Worm (Caenorhabditis elegans) whole organism, mixed stage, embryonic: ENCODE measurements around the gene T19C3.3.

Experiments used
- blmp-1 ChIP-seq: fragments of 150-350 bp; optimal IDR thresholded peaks from 2 replicates; lab custom pipeline; 2014; ENCODE audit warnings: missing biosample characterization, missing genetic modification characterization
- ceh-83 ChIP-seq: fragments of 200-800 bp; sonication (Bioruptor generic); optimal IDR thresholded peaks from 2 replicates; lab custom pipeline; 2018; ENCODE audit warnings: mild to moderate bottlenecking, missing genetic modification characterization, missing compliant biosample characterization
- drap-1 ChIP-seq: fragments of 200-800 bp; sonication (Bioruptor generic); optimal IDR thresholded peaks from 3 replicates; lab custom pipeline; 2018; ENCODE audit warnings: mild to moderate bottlenecking, missing genetic modification characterization, missing compliant biosample characterization
- elt-3 ChIP-seq: fragments of 150-350 bp; optimal IDR thresholded peaks from 2 replicates; lab custom pipeline; 2014; ENCODE audit warnings: missing biosample characterization, missing genetic modification characterization
- hlh-1 ChIP-seq: fragments of 150-350 bp; optimal IDR thresholded peaks from 2 replicates; lab custom pipeline; 2014; ENCODE audit warnings: missing biosample characterization, missing genetic modification reagents, missing genetic modification characterization
- lsy-2 ChIP-seq: fragments of 150-350 bp; optimal IDR thresholded peaks from 2 replicates; lab custom pipeline; 2014; ENCODE audit warnings: missing biosample characterization, missing genetic modification characterization
- mep-1 ChIP-seq: fragments of 150-350 bp; optimal IDR thresholded peaks from 2 replicates; lab custom pipeline; 2017; ENCODE audit warnings: missing biosample characterization, missing genetic modification reagents, missing genetic modification characterization, inconsistent platforms
- nhr-12 ChIP-seq: fragments of 150-350 bp; optimal IDR thresholded peaks from 2 replicates; lab custom pipeline; 2014; ENCODE audit warnings: missing biosample characterization, missing genetic modification characterization
- nhr-237 ChIP-seq: fragments of 150-350 bp; optimal IDR thresholded peaks from 2 replicates; lab custom pipeline; 2014; ENCODE audit warnings: missing biosample characterization, missing genetic modification characterization
- nhr-76 ChIP-seq: sonication (generic microtip); optimal IDR thresholded peaks from 2 replicates; lab custom pipeline; 2017; ENCODE audit warnings: missing biosample characterization, missing genetic modification characterization
- pha-4 ChIP-seq: fragments of 150-350 bp; optimal IDR thresholded peaks from 2 replicates; lab custom pipeline; 2018; ENCODE audit warnings: missing biosample characterization, missing genetic modification reagents, missing genetic modification characterization
- snpc-4 ChIP-seq: fragments of 150-350 bp; optimal IDR thresholded peaks from 2 replicates; lab custom pipeline; 2014; ENCODE audit warnings: missing biosample characterization, missing genetic modification characterization
- sptf-1 ChIP-seq: sonication (generic microtip); optimal IDR thresholded peaks from 2 replicates; lab custom pipeline; 2017; ENCODE audit warnings: mild to moderate bottlenecking, missing genetic modification characterization, moderate library complexity, missing compliant biosample characterization
- unc-62 ChIP-seq: fragments of 150-350 bp; optimal IDR thresholded peaks from 2 replicates; lab custom pipeline; 2014; ENCODE audit warnings: missing biosample characterization, missing genetic modification reagents, missing genetic modification characterization

ce11 chrIII:598168-598567 is 16.2 kb downstream of the T19C3.3 start:
- TF ChIP-seq nhr-12 (tag; lab: Kevin White, UChicago), result no peak
- TF ChIP-seq ceh-83, result no peak
- TF ChIP-seq nhr-237 (tag; lab: Kevin White, UChicago), result peak; percentile 20
- TF ChIP-seq nhr-76 (tag; lab: Kevin White, UChicago), result no peak
- TF ChIP-seq mep-1 (tag; lab: Kevin White, UChicago), result peak; percentile 60
- no peak for TF ChIP-seq elt-3 (tag; lab: Kevin White, UChicago)
- TF ChIP-seq pha-4 (tag; lab: Kevin White, UChicago), result peak; percentile 39
- no peak for TF ChIP-seq snpc-4 (tag; lab: Kevin White, UChicago)
- peak; percentile 43 for TF ChIP-seq sptf-1 (tag; lab: Kevin White, UChicago)
- no peak for TF ChIP-seq unc-62 (GFP tag; lab: Kevin White, UChicago)
- no peak for TF ChIP-seq blmp-1 (tag; lab: Kevin White, UChicago)
- no peak for TF ChIP-seq drap-1 (GFP tag; lab: Kevin White, UChicago)
- TF ChIP-seq lsy-2 (tag; lab: Kevin White, UChicago), result no peak
- TF ChIP-seq hlh-1 (tag; lab: Kevin White, UChicago), result peak; percentile 9
